Worm (Caenorhabditis elegans): ENCODE data around the gene B0524.5.

The B0524.5 gene

DNA sequence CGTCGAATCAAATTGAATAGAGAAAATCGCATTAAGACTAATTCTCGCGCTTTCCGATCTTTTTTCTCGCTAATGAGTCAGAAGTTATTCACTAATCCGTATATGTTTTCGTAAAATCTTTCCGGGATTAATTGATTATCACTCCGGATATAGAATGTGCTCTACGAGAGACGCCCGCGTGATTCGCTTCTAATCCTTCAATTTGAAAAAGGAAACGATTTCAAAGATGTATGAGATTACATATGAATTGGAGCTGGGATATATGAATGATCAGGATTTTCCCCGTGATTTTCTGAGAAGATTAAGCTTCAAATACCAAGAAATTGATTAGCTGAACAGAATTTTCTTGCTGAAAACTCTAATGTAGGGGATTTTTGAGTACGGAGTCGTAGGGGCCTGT lies 28.8 kb upstream of the B0524.5 start (continued):
- TF ChIP-seq nhr-71 (tag; optimal IDR thresholded peaks at IDR 0.05) = peak; percentile 73

DNA sequence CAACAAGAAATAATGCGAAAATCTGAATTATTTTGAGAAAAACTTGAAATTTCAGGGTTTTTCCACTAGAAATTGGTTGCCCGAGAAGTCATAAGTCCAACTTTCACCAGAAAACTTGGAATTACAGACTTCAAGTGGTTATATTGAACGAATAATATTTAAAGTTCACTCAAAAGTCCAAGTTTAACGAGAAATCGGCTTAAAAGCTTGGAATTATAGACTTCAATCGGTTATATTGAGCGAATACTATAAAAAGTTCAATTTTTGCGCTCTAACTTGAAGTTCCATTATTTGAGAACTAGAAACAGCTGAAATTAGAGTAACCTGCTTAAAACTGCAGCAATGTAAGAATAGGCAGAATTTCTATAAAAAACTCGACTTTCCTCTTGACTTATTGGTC lies 28.4 kb upstream of the B0524.5 start:
- TF ChIP-seq isw-1 (GFP tag; IDR thresholded peaks at IDR 0.05) = no peak
- no peak for TF ChIP-seq efl-1 (optimal IDR thresholded peaks at IDR 0.05)
- peak in 1 of 2 experiments; percentile 75 for TF ChIP-seq efl-1 (GFP tag; optimal IDR thresholded peaks at IDR 0.05 in 1 of 2)
- TF ChIP-seq nhr-20 (tag; optimal IDR thresholded peaks at IDR 0.05) = no peak
- no peak for TF ChIP-seq ceh-63 (GFP tag; optimal IDR thresholded peaks at IDR 0.05)
- TF ChIP-seq dpl-1 (GFP tag; optimal IDR thresholded peaks at IDR 0.05) = no peak
- TF ChIP-seq ces-1 (GFP tag; optimal IDR thresholded peaks at IDR 0.05) = no peak
- TF ChIP-seq hlh-17 (GFP tag; optimal IDR thresholded peaks at IDR 0.05; ENCODE audit: borderline replicate concordance) = no peak
- TF ChIP-seq elt-2 (tag; optimal IDR thresholded peaks at IDR 0.05) = no peak

DNA sequence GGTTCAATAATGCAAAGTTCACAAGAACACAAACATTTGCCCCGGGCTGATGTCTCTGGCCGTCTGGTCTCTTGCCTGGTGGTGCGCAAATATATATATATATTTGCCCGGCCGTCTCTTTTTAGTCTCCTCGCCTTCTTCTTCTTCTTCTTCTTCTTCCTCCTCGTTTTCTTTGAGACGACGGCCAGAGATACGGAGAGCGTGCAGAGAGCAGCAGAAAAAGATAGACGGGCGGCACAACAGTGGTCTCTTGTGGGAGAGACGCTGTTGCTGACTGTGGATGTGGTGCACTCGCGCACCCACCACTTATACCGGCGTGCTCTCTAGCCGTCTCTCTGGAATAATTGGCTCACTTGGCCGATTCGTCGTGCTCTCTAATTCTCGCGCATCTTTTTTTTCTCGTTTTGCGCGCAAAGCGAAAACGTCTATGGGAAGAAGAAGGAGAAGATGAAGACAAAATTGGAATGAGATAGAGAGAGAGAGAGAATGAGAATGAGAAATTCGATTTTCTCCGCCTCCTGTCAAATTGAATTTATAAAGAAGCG lies 27.5 kb upstream of the B0524.5 start:
- TF ChIP-seq skn-1 (tag; optimal IDR thresholded peaks at IDR 0.05) (peak; percentile 87), hlh-17 (GFP tag; optimal IDR thresholded peaks at IDR 0.05; ENCODE audit: borderline replicate concordance) (no peak), xbp-1 (tag; optimal IDR thresholded peaks at IDR 0.05) (peak; percentile 94), pqm-1 (tag; optimal IDR thresholded peaks at IDR 0.05) (peak; percentile 7), lin-39 (tag; optimal IDR thresholded peaks at IDR 0.05) (peak; percentile 86), ztf-11 (tag; optimal IDR thresholded peaks at IDR 0.05) (peak; percentile 44 to 94), egl-13 (tag; optimal IDR thresholded peaks at IDR 0.05) (peak; percentile 99), nhr-85 (tag) (peak; percentile 100), C04F5.9 (tag; optimal IDR thresholded peaks at IDR 0.05) (peak; percentile 77), egl-27 (tag; optimal IDR thresholded peaks at IDR 0.05) (peak; percentile 86 to 99), pag-3 (tag; optimal IDR thresholded peaks at IDR 0.05; ENCODE audit: borderline replicate concordance, insufficient read depth) (peak; percentile 60), nhr-90 (tag; optimal IDR thresholded peaks at IDR 0.05; ENCODE audit: poor library complexity) (peak; percentile 97), tlp-1 (tag; optimal IDR thresholded peaks at IDR 0.05) (no peak), aly-2 (tag; optimal IDR thresholded peaks at IDR 0.05) (peak; percentile 80), ceh-88 (GFP tag; IDR thresholded peaks at IDR 0.05) (peak; percentile 91), C34B4.2 (tag; optimal IDR thresholded peaks at IDR 0.05) (peak; percentile 76), snu-23 (GFP tag; optimal IDR thresholded peaks at IDR 0.05) (peak; percentile 98), nhr-28 (tag; optimal IDR thresholded peaks at IDR 0.05) (no peak), C16A3.4 (tag; optimal IDR thresholded peaks at IDR 0.05) (peak; percentile 63), elt-2 (tag; optimal IDR thresholded peaks at IDR 0.05) (peak; percentile 86), grh-1 (GFP tag; IDR thresholded peaks at IDR 0.05) (peak; percentile 97), sox-4 (tag; optimal IDR thresholded peaks at IDR 0.05) (peak; percentile 95), tbx-2 (tag; optimal IDR thresholded peaks at IDR 0.05) (peak; percentile 100), ztf-4 (tag; optimal IDR thresholded peaks at IDR 0.05) (peak; percentile 89), rnt-1 (tag; optimal IDR thresholded peaks at IDR 0.05) (peak; percentile 91), alr-1 (tag; optimal IDR thresholded peaks at IDR 0.05; ENCODE audit: borderline replicate concordance) (no peak), ets-5 (GFP tag; IDR thresholded peaks at IDR 0.05) (no peak), nhr-19 (GFP tag; conservative IDR thresholded peaks at IDR 0.05) (peak; percentile 97), ceh-90 (tag; optimal IDR thresholded peaks at IDR 0.05) (no peak), swsn-7 (tag; optimal IDR thresholded peaks at IDR 0.05) (peak; percentile 98), unc-98 (GFP tag; IDR thresholded peaks at IDR 0.05) (peak; percentile 40; the same call in 1 of the 2 replicates), blmp-1 (tag; optimal IDR thresholded peaks at IDR 0.05) (peak; percentile 97), ceh-82 (tag; optimal IDR thresholded peaks at IDR 0.05) (peak; percentile 46 to 81 (median 75)), nhr-76 (tag; optimal IDR thresholded peaks at IDR 0.05) (peak; percentile 29), fkh-10 (GFP tag; optimal IDR thresholded peaks at IDR 0.05) (peak; percentile 96), sup-37 (GFP tag; optimal IDR thresholded peaks at IDR 0.05) (peak; percentile 94), lin-13 (GFP tag; optimal IDR thresholded peaks at IDR 0.05) (peak; percentile 78), nhr-84 (tag; optimal IDR thresholded peaks at IDR 0.05) (no peak), fkh-8 (tag; optimal IDR thresholded peaks at IDR 0.05) (peak; percentile 99), hlh-4 (tag; optimal IDR thresholded peaks at IDR 0.05) (no peak), mep-1 (tag; optimal IDR thresholded peaks at IDR 0.05) (peak; percentile 87)
